Fruit fly (Drosophila melanogaster) whole organism, embryonic: Measurements from ENCODE around the gene CG17362.

Experiments
- CG11085 ChIP-seq: fragments of 200-800 bp; sonication (Bioruptor generic); IDR thresholded peaks from 2 replicates; pipeline ENCODE4 v1.3.6; 2022; ENCODE audit warnings: missing biosample characterization, missing genetic modification characterization
- CG11696 ChIP-seq: fragments of 200-800 bp; sonication (Bioruptor generic); IDR thresholded peaks from 2 replicates; pipeline ENCODE4 v1.3.6; 2022; ENCODE audit warnings: missing biosample characterization, missing genetic modification characterization
- CG13287 ChIP-seq: fragments of 200-800 bp; sonication (Bioruptor generic); IDR thresholded peaks from 2 replicates; pipeline ENCODE4 v1.3.6; 2022; ENCODE audit warnings: missing biosample characterization, missing genetic modification characterization; ENCODE audit not compliant: partially characterized antibody
- CG13775 ChIP-seq: fragments of 200-800 bp; sonication (Bioruptor generic); optimal IDR thresholded peaks from 3 replicates; lab custom pipeline; 2017; ENCODE audit warnings: missing biosample characterization, mild to moderate bottlenecking, missing genetic modification characterization
- CG14014 ChIP-seq: fragments of 200-800 bp; sonication (Bioruptor generic); IDR thresholded peaks from 2 replicates; pipeline ENCODE4 v1.3.6; 2022; ENCODE audit warnings: missing biosample characterization, missing genetic modification characterization
- CG18476 ChIP-seq: fragments of 200-800 bp; sonication (Bioruptor generic); optimal IDR thresholded peaks from 2 replicates; lab custom pipeline; 2016; ENCODE audit warnings: missing biosample characterization, mild to moderate bottlenecking, missing genetic modification characterization
- CG18599 ChIP-seq: fragments of 200-800 bp; sonication (Bioruptor generic); optimal IDR thresholded peaks from 3 replicates; lab custom pipeline; 2017; ENCODE audit warnings: missing biosample characterization, missing genetic modification characterization, mild to moderate bottlenecking, moderate library complexity, missing genetic modification reagents
- CG2712 ChIP-seq: fragments of 200-800 bp; optimal IDR thresholded peaks from 3 replicates; lab custom pipeline; 2019; ENCODE audit warnings: missing biosample characterization, mild to moderate bottlenecking, missing genetic modification characterization, moderate library complexity
- CG2889 ChIP-seq: fragments of 200-800 bp; sonication (Bioruptor generic); IDR thresholded peaks from 3 replicates; pipeline ENCODE4 v1.3.6; 2022; ENCODE audit warnings: missing biosample characterization, missing genetic modification characterization
- CG3163 ChIP-seq: fragments of 200-800 bp; sonication (Bioruptor generic); optimal IDR thresholded peaks from 3 replicates; lab custom pipeline; 2016; ENCODE audit warnings: missing biosample characterization, missing genetic modification characterization
- CG3281 ChIP-seq: fragments of 200-800 bp; sonication (Bioruptor generic); optimal IDR thresholded peaks from 3 replicates; lab custom pipeline; 2017; ENCODE audit warnings: missing biosample characterization, mild to moderate bottlenecking, missing genetic modification characterization
- CG4424 ChIP-seq: fragments of 200-800 bp; sonication (Bioruptor generic); optimal IDR thresholded peaks from 3 replicates; lab custom pipeline; 2016; ENCODE audit warnings: missing biosample characterization, missing genetic modification characterization
- CG8944 ChIP-seq: fragments of 200-800 bp; sonication (Bioruptor generic); optimal IDR thresholded peaks from 3 replicates; lab custom pipeline; 2016; ENCODE audit warnings: missing biosample characterization, missing genetic modification characterization
- CG9215 ChIP-seq: fragments of 200-800 bp; sonication (Bioruptor generic); IDR thresholded peaks from 2 replicates; pipeline ENCODE4 v1.3.6; 2022; ENCODE audit warnings: missing biosample characterization, missing genetic modification characterization
- CG9876 ChIP-seq: fragments of 200-800 bp; sonication (Bioruptor generic); optimal IDR thresholded peaks from 2 replicates; lab custom pipeline; 2016; ENCODE audit warnings: missing biosample characterization, missing genetic modification characterization
- CG9932 ChIP-seq: fragments of 200-800 bp; sonication (Bioruptor generic); IDR thresholded peaks from 2 replicates; pipeline ENCODE4 v1.3.6; 2022; ENCODE audit warnings: missing biosample characterization, missing genetic modification characterization
- CrebB ChIP-seq: fragments of 200-800 bp; sonication (Bioruptor generic); optimal IDR thresholded peaks from 3 replicates; lab custom pipeline; 2018; ENCODE audit warnings: missing biosample characterization, mild to moderate bottlenecking, missing genetic modification characterization
- Dip3 ChIP-seq: fragments of 200-800 bp; sonication (Bioruptor generic); optimal IDR thresholded peaks from 3 replicates; lab custom pipeline; 2016; ENCODE audit warnings: missing biosample characterization, missing genetic modification characterization
- GATAe ChIP-seq: fragments of 200-800 bp; sonication (Bioruptor generic); conservative IDR thresholded peaks from 2 replicates; pipeline ENCODE4 v1.3.6; 2022; ENCODE audit warnings: missing biosample characterization, missing genetic modification characterization
- HLH3B ChIP-seq: fragments of 200-800 bp; sonication (Bioruptor generic); IDR thresholded peaks from 2 replicates; pipeline ENCODE4 v1.3.6; 2022; ENCODE audit warnings: missing biosample characterization, missing genetic modification characterization
- HLH54F ChIP-seq: fragments of 200-800 bp; sonication (Bioruptor generic); optimal IDR thresholded peaks from 3 replicates; lab custom pipeline; 2016; ENCODE audit warnings: missing biosample characterization, missing genetic modification characterization
- Hr39 ChIP-seq: fragments of >200 bp; optimal IDR thresholded peaks from 2 replicates; lab custom pipeline; 2017
- Lpt ChIP-seq: fragments of >200 bp; optimal IDR thresholded peaks from 2 replicates; lab custom pipeline; 2018; ENCODE audit warnings: missing biosample characterization, missing genetic modification characterization
- MBD-R2 ChIP-seq: fragments of 200-800 bp; sonication (Bioruptor generic); IDR thresholded peaks from 2 replicates; pipeline ENCODE4 v1.3.6; 2022; ENCODE audit warnings: missing biosample characterization, missing genetic modification characterization
- MTF-1 ChIP-seq: fragments of 200-800 bp; sonication (Bioruptor generic); optimal IDR thresholded peaks from 2 replicates; lab custom pipeline; 2018; ENCODE audit warnings: missing biosample characterization, mild to moderate bottlenecking, missing genetic modification characterization, borderline replicate concordance
- Nf-YA ChIP-seq: fragments of 200-800 bp; sonication (Bioruptor generic); IDR thresholded peaks from 2 replicates; pipeline ENCODE4 v1.3.6; 2022; ENCODE audit warnings: missing biosample characterization, missing genetic modification characterization
- Nf-YC ChIP-seq: fragments of 200-800 bp; optimal IDR thresholded peaks from 3 replicates; lab custom pipeline; 2019; ENCODE audit warnings: missing biosample characterization, mild to moderate bottlenecking, missing genetic modification characterization, moderate library complexity
- Scr ChIP-seq: fragments of 200-800 bp; sonication (Bioruptor generic); IDR thresholded peaks from 2 replicates; pipeline ENCODE4 v1.3.6; 2022; ENCODE audit warnings: missing biosample characterization, missing genetic modification characterization; ENCODE audit not compliant: partially characterized antibody
- Sox100B ChIP-seq: fragments of 200-800 bp; sonication (Bioruptor generic); optimal IDR thresholded peaks from 3 replicates; lab custom pipeline; 2018; ENCODE audit warnings: missing biosample characterization, mild to moderate bottlenecking, missing genetic modification characterization
- Trl ChIP-seq, 3 experiments: fragments of >200 bp in 2 of 3; fragments of 200-800 bp in 1 of 3; sonication (Bioruptor generic) in 1 of 3; optimal IDR thresholded peaks; 2 replicates in 1 of 3; 3 replicates in 2 of 3; lab custom pipeline; 2016 to 2017; ENCODE audit warnings: missing biosample characterization in 1 of 3, missing genetic modification characterization in 1 of 3
- ac ChIP-seq: fragments of 200-800 bp; sonication (Bioruptor generic); optimal IDR thresholded peaks from 3 replicates; lab custom pipeline; 2017; ENCODE audit warnings: missing biosample characterization, mild to moderate bottlenecking, missing genetic modification characterization
- al ChIP-seq: fragments of 200-800 bp; sonication (Bioruptor generic); IDR thresholded peaks from 2 replicates; pipeline ENCODE4 v1.3.6; 2022; ENCODE audit warnings: missing biosample characterization, missing genetic modification characterization
- btn ChIP-seq: fragments of 200-800 bp; sonication (Bioruptor generic); optimal IDR thresholded peaks from 2 replicates; lab custom pipeline; 2016; ENCODE audit warnings: missing biosample characterization, missing genetic modification characterization
- cwo ChIP-seq: fragments of 200-800 bp; sonication (Bioruptor generic); optimal IDR thresholded peaks from 3 replicates; lab custom pipeline; 2017; ENCODE audit warnings: missing biosample characterization, missing genetic modification characterization, mild to moderate bottlenecking, moderate library complexity, missing genetic modification reagents
- dan ChIP-seq: fragments of 200-800 bp; sonication (Bioruptor generic); IDR thresholded peaks from 2 replicates; pipeline ENCODE4 v1.3.6; 2022; ENCODE audit warnings: missing biosample characterization, missing genetic modification characterization
- dm ChIP-seq: fragments of 200-800 bp; sonication (Bioruptor generic); optimal IDR thresholded peaks from 3 replicates; lab custom pipeline; 2016; ENCODE audit warnings: missing biosample characterization, missing genetic modification characterization
- exex ChIP-seq: fragments of 200-800 bp; sonication (Bioruptor generic); optimal IDR thresholded peaks from 4 replicates; lab custom pipeline; 2018; ENCODE audit warnings: missing biosample characterization, mild to moderate bottlenecking, missing genetic modification characterization, moderate library complexity
- gem ChIP-seq: fragments of 200-800 bp; sonication (Bioruptor generic); optimal IDR thresholded peaks from 2 replicates; lab custom pipeline; 2019; ENCODE audit warnings: missing biosample characterization, mild to moderate bottlenecking, missing genetic modification characterization, moderate library complexity
- gt ChIP-seq: fragments of 200-800 bp; sonication (Bioruptor generic); IDR thresholded peaks from 2 replicates; pipeline ENCODE4 v1.3.6; 2022; ENCODE audit warnings: missing biosample characterization, missing genetic modification characterization
- hth ChIP-seq: fragments of >200 bp; optimal IDR thresholded peaks from 2 replicates; lab custom pipeline; 2017; ENCODE audit warnings: inconsistent platforms
- kah ChIP-seq: fragments of 200-800 bp; sonication (Bioruptor generic); optimal IDR thresholded peaks from 2 replicates; lab custom pipeline; 2018; ENCODE audit warnings: missing biosample characterization, mild to moderate bottlenecking, missing genetic modification characterization
- kni ChIP-seq: fragments of 200-800 bp; sonication (Bioruptor generic); optimal IDR thresholded peaks from 3 replicates; lab custom pipeline; 2017; ENCODE audit warnings: mild to moderate bottlenecking, missing biosample characterization, missing genetic modification reagents, missing genetic modification characterization
- nerfin-1 ChIP-seq: fragments of 200-800 bp; sonication (Bioruptor generic); optimal IDR thresholded peaks from 3 replicates; lab custom pipeline; 2019; ENCODE audit warnings: missing biosample characterization, mild to moderate bottlenecking, missing genetic modification characterization, moderate library complexity
- p53 ChIP-seq: fragments of 200-800 bp; sonication (Bioruptor generic); optimal IDR thresholded peaks from 2 replicates; lab custom pipeline; 2016; ENCODE audit warnings: missing biosample characterization, missing genetic modification characterization
- psq ChIP-seq: fragments of 200-800 bp; sonication (Bioruptor generic); optimal IDR thresholded peaks from 2 replicates; lab custom pipeline; 2017; ENCODE audit warnings: missing biosample characterization, missing genetic modification characterization
- schlank ChIP-seq: fragments of 200-800 bp; sonication (Bioruptor generic); optimal IDR thresholded peaks from 2 replicates; lab custom pipeline; 2018; ENCODE audit warnings: missing biosample characterization, mild to moderate bottlenecking, missing genetic modification characterization
- slbo ChIP-seq: fragments of 200-800 bp; sonication (Bioruptor generic); IDR thresholded peaks from 2 replicates; pipeline ENCODE4 v1.3.6; 2022; ENCODE audit warnings: missing biosample characterization, missing genetic modification characterization
- sna ChIP-seq: fragments of 200-800 bp; sonication (Bioruptor generic); IDR thresholded peaks from 2 replicates; pipeline ENCODE4 v1.3.6; 2022; ENCODE audit warnings: missing biosample characterization, missing genetic modification characterization; ENCODE audit not compliant: partially characterized antibody
- so ChIP-seq: fragments of 200-800 bp; sonication (Bioruptor generic); IDR thresholded peaks from 3 replicates; pipeline ENCODE4 v1.3.6; 2022; ENCODE audit warnings: missing biosample characterization, missing genetic modification characterization
- sr ChIP-seq: fragments of 200-800 bp; sonication (Bioruptor generic); IDR thresholded peaks from 3 replicates; pipeline ENCODE4 v1.3.6; 2022; ENCODE audit warnings: missing biosample characterization, missing genetic modification characterization
- tap ChIP-seq: fragments of 200-800 bp; optimal IDR thresholded peaks from 3 replicates; lab custom pipeline; 2019; ENCODE audit warnings: missing biosample characterization, mild to moderate bottlenecking, missing genetic modification characterization, moderate library complexity
- trh ChIP-seq: fragments of 200-800 bp; sonication (Bioruptor generic); optimal IDR thresholded peaks from 2 replicates; lab custom pipeline; 2016; ENCODE audit warnings: missing biosample characterization, missing genetic modification characterization

The CG17362 gene

dm6 chr3L:13957212-13957668 is 29.2 kb upstream of the CG17362 start (continued):
- TF ChIP-seq Dip3 (GFP tag; lab: Kevin White, UChicago): no peak
- TF ChIP-seq Scr (GFP tag; lab: Robert Waterston, UW): no peak
- peak; percentile 92 for TF ChIP-seq Sox100B (GFP tag; lab: Kevin White, UChicago)
- TF ChIP-seq CG11085 (GFP tag; lab: Robert Waterston, UW): no peak
- peak; percentile 66 for TF ChIP-seq CG13775 (GFP tag; lab: Kevin White, UChicago)
- no peak for TF ChIP-seq CrebB
- TF ChIP-seq dm (GFP tag; lab: Kevin White, UChicago): peak; percentile 16
- TF ChIP-seq cwo (GFP tag; lab: Kevin White, UChicago): peak; percentile 54
- no peak for TF ChIP-seq CG9932 (GFP tag; lab: Robert Waterston, UW)
- TF ChIP-seq sr (GFP tag; lab: Robert Waterston, UW): no peak
- no peak for TF ChIP-seq Nf-YA (GFP tag; lab: Robert Waterston, UW)
- no peak for TF ChIP-seq sna
- TF ChIP-seq gt (GFP tag; lab: Robert Waterston, UW): no peak
- TF ChIP-seq CG2712 (tag; lab: Kevin White, UChicago): peak; percentile 81
- no peak for TF ChIP-seq dan (GFP tag; lab: Robert Waterston, UW)
- TF ChIP-seq CG11696 (GFP tag; lab: Robert Waterston, UW): no peak
- no peak for TF ChIP-seq hth (lab: Kevin White, UChicago)
- peak; percentile 38 for TF ChIP-seq tap (tag; lab: Kevin White, UChicago)
- TF ChIP-seq CG2889: no peak
- peak; percentile 18 for TF ChIP-seq kah (GFP tag; lab: Kevin White, UChicago)
- peak; percentile 26; the same call in 1 of the 2 replicates for TF ChIP-seq HLH3B (GFP tag; lab: Robert Waterston, UW)
- no peak for TF ChIP-seq HLH54F
- peak; percentile 67 for TF ChIP-seq CG18599 (GFP tag; lab: Kevin White, UChicago)
- no peak for TF ChIP-seq CG13287
- TF ChIP-seq Nf-YC (tag; lab: Kevin White, UChicago): no peak
- TF ChIP-seq CG3163 (GFP tag; lab: Kevin White, UChicago): no peak
- no peak for TF ChIP-seq CG9215 (GFP tag; lab: Robert Waterston, UW)
- no peak for TF ChIP-seq schlank (tag; lab: Kevin White, UChicago)
- TF ChIP-seq psq (GFP tag; lab: Kevin White, UChicago): peak; percentile 45
- no peak for TF ChIP-seq al (GFP tag; lab: Robert Waterston, UW)
- TF ChIP-seq GATAe (GFP tag; lab: Robert Waterston, UW): no peak
- peak; percentile 71 for TF ChIP-seq nerfin-1 (tag; lab: Kevin White, UChicago)
- no peak for TF ChIP-seq Lpt
- TF ChIP-seq p53 (GFP tag; lab: Kevin White, UChicago): no peak
- peak; percentile 25; the same call in 1 of the 2 replicates for TF ChIP-seq slbo (GFP tag; lab: Robert Waterston, UW)
- TF ChIP-seq CG8944 (GFP tag; lab: Kevin White, UChicago): no peak
- TF ChIP-seq btn: no peak
- TF ChIP-seq MTF-1: no peak
- TF ChIP-seq trh (GFP tag; lab: Kevin White, UChicago): peak; percentile 3
- no peak for TF ChIP-seq MBD-R2 (GFP tag; lab: Robert Waterston, UW)
- peak; percentile 55 for TF ChIP-seq CG3281
- no peak for TF ChIP-seq Trl (optimal IDR thresholded peaks at IDR 0.05; lab: Kevin White, UChicago)
- TF ChIP-seq Trl (GFP tag; optimal IDR thresholded peaks at IDR 0.05; lab: Kevin White, UChicago): no peak
- 0 out of 3 replicates have a peak, but pooled peaks have one; percentile 58 for TF ChIP-seq so (GFP tag; lab: Robert Waterston, UW)
- TF ChIP-seq CG18476 (GFP tag; lab: Kevin White, UChicago): peak; percentile 41
- peak; percentile 16 for TF ChIP-seq exex
- no peak for TF ChIP-seq CG9876 (GFP tag; lab: Kevin White, UChicago)
- TF ChIP-seq gem (tag; lab: Kevin White, UChicago): peak; percentile 87
- TF ChIP-seq kni: no peak
- TF ChIP-seq Hr39 (lab: Kevin White, UChicago): no peak
- no peak for TF ChIP-seq ac
- no peak for TF ChIP-seq CG14014 (GFP tag; lab: Robert Waterston, UW)
- peak; percentile 87 for TF ChIP-seq CG4424 (GFP tag; lab: Kevin White, UChicago)
